ENCODE assay signal across 3 worm cellular contexts in the genomic region with DNA sequence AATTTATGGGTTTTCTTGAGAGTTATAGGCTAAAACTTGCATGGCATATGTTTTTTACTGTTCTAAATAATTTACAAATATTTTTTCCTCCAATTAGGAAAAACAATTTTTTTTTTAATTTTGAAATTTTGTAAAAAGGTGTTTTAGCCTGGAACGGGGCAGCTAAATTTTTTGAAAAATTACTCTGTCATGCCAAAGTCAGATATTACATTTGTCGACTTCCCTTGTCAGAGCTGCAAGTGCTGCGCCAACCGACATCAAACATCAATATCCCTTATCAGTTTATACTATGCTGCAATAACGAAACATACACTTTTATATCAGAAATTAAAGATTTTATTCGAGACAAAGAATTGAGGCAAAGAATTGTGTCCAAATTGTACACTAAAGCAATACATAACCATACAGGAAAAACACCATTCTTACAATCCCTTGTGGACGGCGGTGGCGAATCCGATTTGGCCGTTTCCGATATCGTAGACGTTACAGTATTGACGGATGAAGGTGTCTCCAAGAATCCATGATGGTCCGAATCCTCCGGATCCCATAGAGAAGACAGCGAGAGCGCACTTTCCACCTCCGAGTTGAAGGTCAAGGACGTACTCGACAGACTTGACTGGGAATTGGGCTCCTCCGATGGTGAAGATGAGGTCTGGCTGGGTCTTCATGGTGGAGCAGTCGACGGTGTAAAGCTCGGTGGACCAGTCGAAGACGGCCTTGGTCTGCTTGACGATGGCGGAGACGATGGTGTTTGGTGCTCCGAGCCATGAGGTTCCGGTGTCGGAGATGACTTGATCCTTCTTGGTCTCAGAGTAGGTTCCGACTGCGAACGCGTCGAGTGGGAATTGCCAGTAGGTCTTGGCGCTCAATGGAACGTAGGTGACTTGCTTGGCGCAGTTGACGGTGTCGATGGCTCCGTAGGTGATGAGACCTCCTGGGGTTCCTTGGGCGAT.
TF ChIP-seq lines count a peak whose summit lies in the region.

No protein-coding gene starts in this region.

TF ChIP-seq in whole organism, L2 larva, 48 proteins besides CTCF, POLR2A, EP300 and RAD21 (continued from another document):
- TF ChIP-seq sma-9 (GFP tag; optimal IDR thresholded peaks at IDR 0.05; lab: Kevin White, UChicago), result no peak
- no peak for TF ChIP-seq sma-9 (tag; optimal IDR thresholded peaks at IDR 0.05; lab: Kevin White, UChicago)
- peak; percentile 48 for TF ChIP-seq gmeb-1 (tag; optimal IDR thresholded peaks at IDR 0.05; lab: Kevin White, UChicago)
- TF ChIP-seq crh-2 (tag; optimal IDR thresholded peaks at IDR 0.05; lab: Kevin White, UChicago), result peak; percentile 16
- no peak for TF ChIP-seq mbf-1 (tag; optimal IDR thresholded peaks at IDR 0.05; lab: Kevin White, UChicago)
- TF ChIP-seq nhr-23 (tag; optimal IDR thresholded peaks at IDR 0.05; lab: Kevin White, UChicago), result no peak
- no peak for TF ChIP-seq ztf-11 (tag; optimal IDR thresholded peaks at IDR 0.05; lab: Kevin White, UChicago)
- TF ChIP-seq F13H6.1 (tag; optimal IDR thresholded peaks at IDR 0.05; lab: Kevin White, UChicago), result no peak
- no peak for TF ChIP-seq ztf-1 (GFP tag; conservative IDR thresholded peaks at IDR 0.05; lab: Robert Waterston, UW)
- TF ChIP-seq R02D3.7 (tag; optimal IDR thresholded peaks at IDR 0.05; lab: Kevin White, UChicago), result no peak
- TF ChIP-seq nhr-21 (tag; optimal IDR thresholded peaks at IDR 0.05; lab: Kevin White, UChicago), result no peak
- no peak for TF ChIP-seq sem-4 (tag; optimal IDR thresholded peaks at IDR 0.05; lab: Kevin White, UChicago)
- peak; percentile 25 for TF ChIP-seq nhr-129 (tag; optimal IDR thresholded peaks at IDR 0.05; lab: Kevin White, UChicago)
- TF ChIP-seq nhr-12 (tag; optimal IDR thresholded peaks at IDR 0.05; lab: Kevin White, UChicago), result no peak
- no peak for TF ChIP-seq ceh-16 (tag; optimal IDR thresholded peaks at IDR 0.05; lab: Kevin White, UChicago)
- no peak for TF ChIP-seq dmd-4 (tag; optimal IDR thresholded peaks at IDR 0.05; lab: Kevin White, UChicago)
- TF ChIP-seq elt-3 (tag; optimal IDR thresholded peaks at IDR 0.05; lab: Kevin White, UChicago), result no peak
- TF ChIP-seq nhr-77 (tag; optimal IDR thresholded peaks at IDR 0.05; lab: Kevin White, UChicago), result no peak
- TF ChIP-seq zag-1 (tag; optimal IDR thresholded peaks at IDR 0.05; lab: Kevin White, UChicago), result no peak

TF ChIP-seq in whole organism, L3 larva, 47 proteins besides CTCF, POLR2A, EP300 and RAD21 (continued from another document):
- TF ChIP-seq nhr-28 (tag; optimal IDR thresholded peaks at IDR 0.05; lab: Kevin White, UChicago) (no peak), elt-2 (tag; optimal IDR thresholded peaks at IDR 0.05; lab: Kevin White, UChicago) (peak; percentile 78)

TF ChIP-seq in whole organism, L4 larva, 104 proteins besides CTCF, POLR2A, EP300 and RAD21 (continued from another document):
- TF ChIP-seq ces-1 (GFP tag; optimal IDR thresholded peaks at IDR 0.05; lab: Kevin White, UChicago) (no peak), hmg-1.1 (GFP tag; IDR thresholded peaks at IDR 0.05; lab: Robert Waterston, UW) (no peak), Y75B8A.6 (GFP tag; IDR thresholded peaks at IDR 0.05; lab: Robert Waterston, UW) (no peak), rbr-2 (tag; optimal IDR thresholded peaks at IDR 0.05; lab: Kevin White, UChicago) (no peak), dmd-9 (GFP tag; IDR thresholded peaks at IDR 0.05; lab: Robert Waterston, UW) (no peak), ceh-62 (tag; optimal IDR thresholded peaks at IDR 0.05; lab: Kevin White, UChicago) (no peak), ZK337.2 (GFP tag; IDR thresholded peaks at IDR 0.05; lab: Robert Waterston, UW) (no peak), mes-2 (tag; optimal IDR thresholded peaks at IDR 0.05; lab: Kevin White, UChicago; ENCODE audit: poor library complexity, severe bottlenecking) (peak; percentile 61), nhr-48 (tag; optimal IDR thresholded peaks at IDR 0.05; lab: Kevin White, UChicago) (no peak), spr-1 (tag; optimal IDR thresholded peaks at IDR 0.05; lab: Kevin White, UChicago) (no peak), nhr-10 (tag; optimal IDR thresholded peaks at IDR 0.05; lab: Kevin White, UChicago) (no peak), arid-1 (GFP tag; conservative IDR thresholded peaks at IDR 0.05; lab: Robert Waterston, UW) (no peak), ceh-20 (GFP tag; IDR thresholded peaks at IDR 0.05; lab: Robert Waterston, UW) (no peak), ctbp-1 (GFP tag; IDR thresholded peaks at IDR 0.05; lab: Robert Waterston, UW) (no peak), dve-1 (tag; optimal IDR thresholded peaks at IDR 0.05; lab: Kevin White, UChicago; ENCODE audit: insufficient read depth) (peak; percentile 80), set-16 (GFP tag; IDR thresholded peaks at IDR 0.05; lab: Robert Waterston, UW) (peak; percentile 80), mxl-3 (GFP tag; optimal IDR thresholded peaks at IDR 0.05; lab: Kevin White, UChicago) (no peak), R02D3.7 (tag; optimal IDR thresholded peaks at IDR 0.05; lab: Kevin White, UChicago) (no peak), aly-2 (tag; optimal IDR thresholded peaks at IDR 0.05; lab: Kevin White, UChicago) (peak; percentile 96), mdt-29 (GFP tag; IDR thresholded peaks at IDR 0.05; lab: Robert Waterston, UW) (no peak), hlh-30 (tag; optimal IDR thresholded peaks at IDR 0.05; lab: Kevin White, UChicago; ENCODE audit: insufficient read depth) (no peak), nhr-6 (tag; optimal IDR thresholded peaks at IDR 0.05; lab: Kevin White, UChicago) (no peak), cey-2 (tag; optimal IDR thresholded peaks at IDR 0.05; lab: Kevin White, UChicago; ENCODE audit: borderline replicate concordance, insufficient read depth) (no peak), ceh-82 (tag; optimal IDR thresholded peaks at IDR 0.05; lab: Kevin White, UChicago) (no peak), F26F4.8 (GFP tag; conservative IDR thresholded peaks at IDR 0.05; lab: Robert Waterston, UW) (no peak), vab-7 (GFP tag; IDR thresholded peaks at IDR 0.05; lab: Robert Waterston, UW) (no peak), nhr-41 (GFP tag; IDR thresholded peaks at IDR 0.05; lab: Robert Waterston, UW) (no peak), saeg-2 (GFP tag; IDR thresholded peaks at IDR 0.05; lab: Robert Waterston, UW) (no peak), F44E2.7 (GFP tag; IDR thresholded peaks at IDR 0.05; lab: Robert Waterston, UW) (no peak), gei-8 (GFP tag; optimal IDR thresholded peaks at IDR 0.05; lab: Kevin White, UChicago) (no peak), hif-1 (tag; optimal IDR thresholded peaks at IDR 0.05; lab: Kevin White, UChicago) (no peak), zag-1 (tag; optimal IDR thresholded peaks at IDR 0.05; lab: Kevin White, UChicago) (no peak), madf-5 (GFP tag; IDR thresholded peaks at IDR 0.05; lab: Robert Waterston, UW) (no peak), F49E8.2 (tag; optimal IDR thresholded peaks at IDR 0.05; lab: Kevin White, UChicago; ENCODE audit: borderline replicate concordance) (no peak), daf-12 (tag; optimal IDR thresholded peaks at IDR 0.05; lab: Kevin White, UChicago) (no peak), lin-29 (GFP tag; IDR thresholded peaks at IDR 0.05; lab: Robert Waterston, UW) (no peak), lin-39 (tag; optimal IDR thresholded peaks at IDR 0.05; lab: Kevin White, UChicago) (no peak), dpl-1 (GFP tag; optimal IDR thresholded peaks at IDR 0.05; lab: Kevin White, UChicago) (no peak), zip-11 (GFP tag; IDR thresholded peaks at IDR 0.05; lab: Robert Waterston, UW) (no peak), php-3 (GFP tag; IDR thresholded peaks at IDR 0.05; lab: Robert Waterston, UW) (no peak), ama-1 (optimal IDR thresholded peaks at IDR 0.05; lab: Kevin White, UChicago) (no peak), Y48G9A.11 (GFP tag; IDR thresholded peaks at IDR 0.05; lab: Robert Waterston, UW) (no peak), lin-1 (GFP tag; IDR thresholded peaks at IDR 0.05; lab: Robert Waterston, UW) (no peak), mxl-2 (GFP tag; conservative IDR thresholded peaks at IDR 0.05; lab: Robert Waterston, UW) (no peak), aha-1 (tag; lab: Kevin White, UChicago) (peak; percentile 91), nhr-42 (GFP tag; IDR thresholded peaks at IDR 0.05; lab: Robert Waterston, UW) (no peak), snpc-4 (tag; optimal IDR thresholded peaks at IDR 0.05; lab: Kevin White, UChicago) (no peak), unc-39 (tag; optimal IDR thresholded peaks at IDR 0.05; lab: Kevin White, UChicago) (no peak), ztf-7 (tag; optimal IDR thresholded peaks at IDR 0.05; lab: Kevin White, UChicago) (no peak), ztf-11 (tag; optimal IDR thresholded peaks at IDR 0.05; lab: Kevin White, UChicago) (no peak), zfp-3 (GFP tag; conservative IDR thresholded peaks at IDR 0.05; lab: Robert Waterston, UW) (peak; percentile 83; the same call in 1 of the 2 replicates), hlh-11 (tag; optimal IDR thresholded peaks at IDR 0.05; lab: Kevin White, UChicago) (peak; percentile 46), T20F7.1 (GFP tag; optimal IDR thresholded peaks at IDR 0.05; lab: Kevin White, UChicago) (no peak), egl-27 (tag; optimal IDR thresholded peaks at IDR 0.05; lab: Kevin White, UChicago) (no peak), madf-9 (GFP tag; conservative IDR thresholded peaks at IDR 0.05; lab: Robert Waterston, UW) (no peak), daf-16 (GFP tag; optimal IDR thresholded peaks at IDR 0.05; lab: Kevin White, UChicago) (no peak), daf-16 (tag; optimal IDR thresholded peaks at IDR 0.05; lab: Kevin White, UChicago) (peak; percentile 84), unc-62 (GFP tag; optimal IDR thresholded peaks at IDR 0.05 in 1 of 2; lab: Kevin White, UChicago) (peak in 1 of 2 experiments; percentile 59), unc-62 (tag; optimal IDR thresholded peaks at IDR 0.05; lab: Kevin White, UChicago) (no peak), lin-38 (GFP tag; IDR thresholded peaks at IDR 0.05; lab: Robert Waterston, UW) (no peak), pha-4 (GFP tag; IDR thresholded peaks at IDR 0.05; lab: Robert Waterston, UW) (peak; percentile 35; the same call in 1 of the 2 replicates), pha-4 (tag; optimal IDR thresholded peaks at IDR 0.05; lab: Kevin White, UChicago) (no peak), daf-8 (GFP tag; IDR thresholded peaks at IDR 0.05; lab: Robert Waterston, UW) (no peak), skn-1 (tag; optimal IDR thresholded peaks at IDR 0.05; lab: Kevin White, UChicago) (no peak), nhr-76 (tag; optimal IDR thresholded peaks at IDR 0.05; lab: Kevin White, UChicago) (no peak), ceh-28 (tag; optimal IDR thresholded peaks at IDR 0.05; lab: Kevin White, UChicago) (no peak), tra-1 (GFP tag; IDR thresholded peaks at IDR 0.05; lab: Robert Waterston, UW) (no peak), lim-7 (GFP tag; IDR thresholded peaks at IDR 0.05; lab: Robert Waterston, UW) (no peak), lsy-2 (tag; optimal IDR thresholded peaks at IDR 0.05; lab: Kevin White, UChicago) (no peak), unc-130 (GFP tag; optimal IDR thresholded peaks at IDR 0.05; lab: Kevin White, UChicago) (no peak), zip-2 (tag; optimal IDR thresholded peaks at IDR 0.05; lab: Kevin White, UChicago) (no peak), spr-3 (GFP tag; optimal IDR thresholded peaks at IDR 0.05; lab: Kevin White, UChicago) (no peak), mep-1 (tag; optimal IDR thresholded peaks at IDR 0.05; lab: Kevin White, UChicago) (peak; percentile 11), fkh-10 (GFP tag; optimal IDR thresholded peaks at IDR 0.05; lab: Kevin White, UChicago) (no peak), sdz-12 (GFP tag; optimal IDR thresholded peaks at IDR 0.05; lab: Kevin White, UChicago) (no peak), nhr-111 (GFP tag; optimal IDR thresholded peaks at IDR 0.05; lab: Kevin White, UChicago) (no peak), T26A8.4 (GFP tag; IDR thresholded peaks at IDR 0.05; lab: Robert Waterston, UW) (peak; percentile 34; the same call in 1 of the 2 replicates), daf-19 (GFP tag; conservative IDR thresholded peaks at IDR 0.05; lab: Robert Waterston, UW) (no peak), dmd-8 (GFP tag; IDR thresholded peaks at IDR 0.05; lab: Robert Waterston, UW) (no peak), ceh-44 (GFP tag; IDR thresholded peaks at IDR 0.05; lab: Robert Waterston, UW) (no peak), F37D6.2 (tag; optimal IDR thresholded peaks at IDR 0.05; lab: Kevin White, UChicago) (no peak), snpc-1.2 (GFP tag; IDR thresholded peaks at IDR 0.05; lab: Robert Waterston, UW) (no peak), duxl-1 (tag; optimal IDR thresholded peaks at IDR 0.05; lab: Kevin White, UChicago; ENCODE audit: poor library complexity) (no peak), nhr-28 (tag; optimal IDR thresholded peaks at IDR 0.05; lab: Kevin White, UChicago) (no peak), Y105C5A.15 (GFP tag; IDR thresholded peaks at IDR 0.05; lab: Robert Waterston, UW) (no peak), mdl-1 (tag; optimal IDR thresholded peaks at IDR 0.05; lab: Kevin White, UChicago) (no peak), lin-13 (GFP tag; optimal IDR thresholded peaks at IDR 0.05; lab: Kevin White, UChicago) (no peak), ZK546.5 (tag; optimal IDR thresholded peaks at IDR 0.05; lab: Kevin White, UChicago) (no peak), nhr-237 (tag; optimal IDR thresholded peaks at IDR 0.05; lab: Kevin White, UChicago) (no peak), F10B5.3 (tag; optimal IDR thresholded peaks at IDR 0.05; lab: Kevin White, UChicago) (no peak), nhr-25 (tag; optimal IDR thresholded peaks at IDR 0.05; lab: Kevin White, UChicago; ENCODE audit: borderline replicate concordance, insufficient read depth) (no peak), jun-1 (tag; optimal IDR thresholded peaks at IDR 0.05; lab: Kevin White, UChicago) (no peak)
